Worm (Caenorhabditis elegans) whole organism, midembryonic: ENCODE results near the gene syp-1.

Source experiments
- T22C8.4 ChIP-seq: fragments of 200-800 bp; sonication (Bioruptor generic); IDR thresholded peaks from 2 replicates; pipeline ENCODE4 v1.3.6; 2022; ENCODE audit warnings: missing genetic modification characterization, missing compliant biosample characterization
- cog-1 ChIP-seq: sonication (generic microtip); optimal IDR thresholded peaks from 2 replicates; lab custom pipeline; 2016; ENCODE audit warnings: missing genetic modification characterization, missing compliant biosample characterization
- flt-1 ChIP-seq: fragments of 200-800 bp; sonication (Bioruptor generic); IDR thresholded peaks from 2 replicates; pipeline ENCODE4 v1.3.6; 2022; ENCODE audit warnings: missing genetic modification characterization, missing compliant biosample characterization
- ref-1 ChIP-seq: fragments of 200-800 bp; sonication (Bioruptor generic); conservative IDR thresholded peaks from 2 replicates; pipeline ENCODE4 v1.3.6; 2022; ENCODE audit warnings: missing genetic modification reagents, missing genetic modification characterization, missing compliant biosample characterization
- tab-1 ChIP-seq: fragments of 200-800 bp; sonication (Bioruptor generic); IDR thresholded peaks from 2 replicates; pipeline ENCODE4 v1.3.6; 2022; ENCODE audit warnings: missing genetic modification characterization, missing compliant biosample characterization

DNA sequence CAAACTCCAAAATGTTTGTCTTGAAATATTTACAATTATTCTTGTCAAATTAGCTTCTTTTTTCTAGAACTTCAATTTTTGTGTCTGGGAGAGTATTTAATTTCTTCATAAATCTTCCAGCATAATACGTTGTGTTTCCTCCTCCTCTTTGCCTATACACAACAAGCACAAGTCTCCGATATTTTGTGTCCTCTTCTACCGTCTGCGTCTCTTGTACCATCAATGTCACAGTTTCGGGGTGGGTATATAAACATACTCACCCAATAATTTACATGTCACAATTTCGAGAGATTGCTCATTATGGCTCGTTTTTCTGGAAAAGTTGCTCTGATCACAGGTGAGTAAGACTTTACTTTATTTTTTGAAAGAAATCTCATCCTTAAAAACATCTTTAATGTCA, 33.5 kb downstream of the syp-1 start, which contains the start of gene F26D2.15:
- TF ChIP-seq flt-1 (no peak), tab-1 (GFP tag; lab: Robert Waterston, UW) (no peak), cog-1 (no peak), ref-1 (GFP tag; lab: Robert Waterston, UW) (no peak), T22C8.4 (GFP tag; lab: Robert Waterston, UW) (no peak)
